Worm (Caenorhabditis elegans): ENCODE data around the gene oct-2.

oct-2 gene

DNA sequence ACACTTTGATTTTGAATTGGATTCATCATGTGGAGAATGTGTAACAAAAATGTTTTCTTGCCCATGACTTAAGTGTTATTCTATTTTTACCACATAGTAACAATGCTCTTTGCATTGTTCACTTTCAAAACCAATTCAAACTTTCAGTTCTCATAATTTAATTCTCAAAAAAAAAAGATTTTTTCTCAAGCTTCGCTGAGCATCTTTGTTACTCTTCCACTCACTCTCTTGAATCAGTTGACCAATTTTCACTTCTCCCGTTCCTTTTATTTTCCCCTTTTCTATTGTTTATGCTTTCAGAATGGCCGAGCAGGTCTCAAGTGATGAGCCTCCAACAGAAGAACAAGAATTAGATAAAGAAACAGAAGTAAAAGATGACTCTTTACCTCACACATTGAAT is at the start of gene oct-2:
Gene oct-2, plus strand, starts transcription at position 301 of the 400 bp plus-strand sequence.
- TF ChIP-seq hlh-4 (tag; optimal IDR thresholded peaks at IDR 0.05) (no peak), ceh-90 (tag; optimal IDR thresholded peaks at IDR 0.05) (no peak), unc-98 (GFP tag; IDR thresholded peaks at IDR 0.05) (no peak)

DNA sequence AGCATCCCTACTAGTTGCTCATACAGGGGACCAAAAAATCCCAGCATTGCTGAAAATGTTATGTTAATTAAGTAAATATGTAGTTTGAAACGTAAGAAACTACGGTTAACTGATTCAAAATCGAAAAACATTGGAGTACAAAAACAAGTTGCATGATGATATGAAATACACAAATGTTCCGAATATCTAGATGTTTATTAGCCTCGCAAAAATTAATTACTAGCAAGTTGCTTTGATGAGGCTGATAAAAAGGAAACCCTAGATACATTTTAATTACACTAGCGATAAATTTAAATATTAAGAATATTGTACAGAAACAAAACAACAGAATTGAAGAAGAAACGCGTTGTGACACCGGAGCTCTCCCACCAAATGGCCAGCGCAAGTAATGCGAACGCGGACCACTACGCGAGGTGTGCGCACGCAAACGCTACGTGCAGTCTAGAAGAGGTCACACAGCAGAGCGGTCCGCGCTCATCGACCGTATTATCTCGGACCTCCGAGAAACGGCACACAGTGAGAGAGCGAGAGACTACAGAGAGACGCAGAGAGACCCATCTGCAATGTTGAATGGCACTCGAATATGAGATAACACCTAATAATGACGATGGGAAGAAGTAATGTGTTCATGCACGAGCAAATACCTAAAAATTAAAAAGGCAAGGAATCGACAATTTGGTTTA is 49.4 kb upstream of the oct-2 start, which contains the start of gene inx-2:
Gene inx-2, minus strand, starts transcription at position 51 of the 683 bp plus-strand sequence.
- TF ChIP-seq pqm-1 (tag; optimal IDR thresholded peaks at IDR 0.05), result no peak
- TF ChIP-seq lin-15B (tag; optimal IDR thresholded peaks at IDR 0.05), result no peak
- TF ChIP-seq nhr-12 (tag; optimal IDR thresholded peaks at IDR 0.05), result no peak
- no peak for TF ChIP-seq jun-1 (tag; optimal IDR thresholded peaks at IDR 0.05)
- no peak for TF ChIP-seq ama-1 (optimal IDR thresholded peaks at IDR 0.05)
- no peak for TF ChIP-seq snu-23 (GFP tag; optimal IDR thresholded peaks at IDR 0.05)
- TF ChIP-seq egl-27 (tag; optimal IDR thresholded peaks at IDR 0.05), result no peak
- TF ChIP-seq nhr-76 (tag; optimal IDR thresholded peaks at IDR 0.05), result no peak
- no peak for TF ChIP-seq nhr-71 (tag; optimal IDR thresholded peaks at IDR 0.05)
- TF ChIP-seq efl-1 (optimal IDR thresholded peaks at IDR 0.05), result no peak
- TF ChIP-seq efl-1 (GFP tag; optimal IDR thresholded peaks at IDR 0.05 in 1 of 2), result no peak
- TF ChIP-seq ceh-8 (GFP tag; optimal IDR thresholded peaks at IDR 0.05), result no peak
- no peak for TF ChIP-seq mab-9 (GFP tag; IDR thresholded peaks at IDR 0.05)
- no peak for TF ChIP-seq sptf-1 (tag; optimal IDR thresholded peaks at IDR 0.05)
- TF ChIP-seq nhr-77 (tag; optimal IDR thresholded peaks at IDR 0.05), result no peak

DNA sequence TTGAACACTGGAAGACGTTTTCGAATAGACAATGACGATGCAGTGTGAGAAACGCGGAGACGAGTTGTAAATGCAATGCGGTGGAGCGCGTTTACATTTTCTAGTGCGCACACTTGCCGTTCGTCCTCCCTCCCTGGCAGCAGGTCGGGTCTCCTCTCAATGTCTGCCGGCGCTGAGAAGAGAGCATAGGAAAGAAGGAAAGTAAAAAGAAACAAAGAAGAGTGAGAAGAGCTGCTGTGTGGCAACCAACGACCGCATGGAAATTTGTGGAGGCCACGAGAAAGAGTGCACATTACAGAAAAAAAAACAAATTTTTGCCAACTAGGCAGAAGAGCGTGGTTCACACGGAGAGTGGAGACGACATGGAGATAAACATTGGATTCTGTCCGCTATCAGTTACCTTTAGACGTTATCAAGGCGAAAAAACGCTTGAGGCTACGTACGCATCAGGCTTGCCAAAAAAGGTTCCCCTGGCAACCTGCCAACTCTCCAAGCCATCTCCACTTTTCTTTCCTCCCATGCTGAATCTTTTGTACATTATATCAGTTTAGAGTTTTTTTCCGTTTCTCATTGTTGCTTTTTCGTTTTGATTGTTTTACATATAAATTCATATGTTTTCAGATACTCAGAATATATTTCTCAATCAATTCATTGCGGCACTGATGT is 46.5 kb upstream of the oct-2 start, which contains the start of the genes snrp-40.1 and F08G12.3:
Gene snrp-40.1, minus strand, starts transcription at position 143 of the 666 bp plus-strand sequence.
Gene F08G12.3, plus strand, starts transcription at position 616 of the 666 bp plus-strand sequence.
- peak; percentile 63 for TF ChIP-seq snpc-4 (tag; optimal IDR thresholded peaks at IDR 0.05)
- peak; percentile 29 for TF ChIP-seq pax-3 (tag; optimal IDR thresholded peaks at IDR 0.05)
- peak; percentile 48 for TF ChIP-seq fos-1 (tag; optimal IDR thresholded peaks at IDR 0.05)
- TF ChIP-seq dsc-1 (tag; optimal IDR thresholded peaks at IDR 0.05), result peak; percentile 70
- TF ChIP-seq C34B4.2 (tag; optimal IDR thresholded peaks at IDR 0.05), result no peak
- peak; percentile 79 for TF ChIP-seq tbx-2 (tag; optimal IDR thresholded peaks at IDR 0.05)
- peak; percentile 6 for TF ChIP-seq nhr-90 (tag; optimal IDR thresholded peaks at IDR 0.05; ENCODE audit: poor library complexity)
- TF ChIP-seq fkh-4 (tag; optimal IDR thresholded peaks at IDR 0.05; ENCODE audit: borderline replicate concordance), result no peak
- no peak for TF ChIP-seq unc-30 (tag; optimal IDR thresholded peaks at IDR 0.05)
- TF ChIP-seq unc-86 (tag; optimal IDR thresholded peaks at IDR 0.05), result peak; percentile 63
- peak; percentile 86 for TF ChIP-seq snu-23 (GFP tag; optimal IDR thresholded peaks at IDR 0.05)
- peak; percentile 34 for TF ChIP-seq elt-2 (tag; optimal IDR thresholded peaks at IDR 0.05)
- TF ChIP-seq zag-1 (tag; optimal IDR thresholded peaks at IDR 0.05), result no peak
- peak; percentile 53 to 69 for TF ChIP-seq efl-1 (optimal IDR thresholded peaks at IDR 0.05)
- TF ChIP-seq efl-1 (GFP tag; optimal IDR thresholded peaks at IDR 0.05 in 1 of 2), result peak; percentile 28 to 91
- TF ChIP-seq ceh-88 (GFP tag; IDR thresholded peaks at IDR 0.05), result 0 out of 2 replicates have a peak, but pooled peaks have one; percentile 55
- TF ChIP-seq unc-130 (tag; optimal IDR thresholded peaks at IDR 0.05), result peak; percentile 75
- no peak for TF ChIP-seq nhr-28 (tag; optimal IDR thresholded peaks at IDR 0.05)
- TF ChIP-seq ztf-11 (tag; optimal IDR thresholded peaks at IDR 0.05), result peak in 1 of 2 experiments; percentile 60
- no peak for TF ChIP-seq lin-39 (tag; optimal IDR thresholded peaks at IDR 0.05)
- no peak for TF ChIP-seq nhr-76 (tag; optimal IDR thresholded peaks at IDR 0.05)
- no peak for TF ChIP-seq efl-3 (GFP tag; optimal IDR thresholded peaks at IDR 0.05)
- no peak for TF ChIP-seq Y116A8C.19 (tag; optimal IDR thresholded peaks at IDR 0.05; ENCODE audit: borderline replicate concordance)
- no peak for TF ChIP-seq ces-1 (GFP tag; optimal IDR thresholded peaks at IDR 0.05)
- no peak for TF ChIP-seq grh-1 (GFP tag; IDR thresholded peaks at IDR 0.05)
- TF ChIP-seq vab-15 (tag; optimal IDR thresholded peaks at IDR 0.05), result no peak
- TF ChIP-seq hpl-2 (GFP tag; optimal IDR thresholded peaks at IDR 0.05), result no peak
- peak; percentile 80 for TF ChIP-seq swsn-7 (tag; optimal IDR thresholded peaks at IDR 0.05)
- peak; percentile 26 to 58 (median 43) for TF ChIP-seq dpl-1 (GFP tag; optimal IDR thresholded peaks at IDR 0.05)
- TF ChIP-seq alr-1 (tag; optimal IDR thresholded peaks at IDR 0.05; ENCODE audit: borderline replicate concordance), result no peak
- no peak for TF ChIP-seq nhr-11 (tag; optimal IDR thresholded peaks at IDR 0.05)
- TF ChIP-seq nhr-47 (tag; optimal IDR thresholded peaks at IDR 0.05), result peak; percentile 76
- TF ChIP-seq rnt-1 (tag; optimal IDR thresholded peaks at IDR 0.05), result peak; percentile 83
- TF ChIP-seq fkh-8 (tag; optimal IDR thresholded peaks at IDR 0.05), result peak; percentile 93
